Fruit fly (Drosophila melanogaster): Measurements from ENCODE around the gene CG17292.

Gene CG17292

DNA sequence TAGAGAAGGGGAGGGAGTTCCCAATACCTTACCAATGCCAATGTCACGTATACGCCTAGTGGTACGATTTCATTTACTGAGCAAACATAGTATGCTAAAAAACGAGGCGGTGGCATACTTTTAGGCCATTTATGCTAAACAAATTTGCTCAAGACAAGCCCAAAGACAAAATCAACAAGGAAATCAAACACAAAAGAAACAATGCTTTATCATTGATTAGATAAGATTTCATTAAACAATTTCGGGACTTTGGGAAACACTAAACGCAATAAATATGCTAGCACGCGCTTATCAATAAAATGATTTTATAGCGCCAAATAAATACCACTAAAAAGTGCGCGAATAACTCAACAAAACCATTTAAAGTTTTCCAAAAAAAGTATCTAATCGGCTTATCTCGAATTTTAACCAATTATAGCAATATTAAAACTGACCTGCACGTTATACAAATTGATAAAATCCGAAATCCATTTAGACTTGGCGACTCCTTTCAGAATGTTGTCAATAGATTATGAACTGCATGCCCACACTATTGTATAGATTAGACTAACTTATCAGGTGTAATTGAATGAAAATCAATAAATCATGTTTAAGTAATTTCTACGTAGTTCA lies 19.6 kb upstream of the CG17292 start (continued):
- peak; percentile 49 for TF ChIP-seq B-H2 (GFP tag; optimal IDR thresholded peaks at IDR 0.05)
- TF ChIP-seq Mes4 (GFP tag; optimal IDR thresholded peaks at IDR 0.05) = no peak
- no peak for TF ChIP-seq CG10979 (tag; optimal IDR thresholded peaks at IDR 0.05)
- TF ChIP-seq Blimp-1 (GFP tag; optimal IDR thresholded peaks at IDR 0.05) = no peak
- TF ChIP-seq CG2116 (GFP tag; optimal IDR thresholded peaks at IDR 0.05) = no peak
- TF ChIP-seq al (GFP tag; IDR thresholded peaks at IDR 0.05) = no peak
- no peak for TF ChIP-seq tap (tag; optimal IDR thresholded peaks at IDR 0.05)
- TF ChIP-seq salm (tag; optimal IDR thresholded peaks at IDR 0.05) = peak; percentile 39
- no peak for TF ChIP-seq sc (optimal IDR thresholded peaks at IDR 0.05)
- no peak for TF ChIP-seq sc (GFP tag; optimal IDR thresholded peaks at IDR 0.05)
- no peak for TF ChIP-seq CHES-1-like (GFP tag; optimal IDR thresholded peaks at IDR 0.05)
- TF ChIP-seq CG3838 (GFP tag; optimal IDR thresholded peaks at IDR 0.05) = no peak
- peak; percentile 74 for TF ChIP-seq Hmr (GFP tag; optimal IDR thresholded peaks at IDR 0.05)
- no peak for TF ChIP-seq CG9876 (GFP tag; optimal IDR thresholded peaks at IDR 0.05)
- TF ChIP-seq hbn (GFP tag; IDR thresholded peaks at IDR 0.05; ENCODE audit: partially characterized antibody) = no peak
- TF ChIP-seq Ptx1 (GFP tag; IDR thresholded peaks at IDR 0.05) = no peak
- no peak for TF ChIP-seq esg (GFP tag; conservative IDR thresholded peaks at IDR 0.05)
- no peak for TF ChIP-seq knrl (GFP tag; IDR thresholded peaks at IDR 0.05; ENCODE audit: partially characterized antibody)
- no peak for TF ChIP-seq z (GFP tag; IDR thresholded peaks at IDR 0.05)
- TF ChIP-seq luna (GFP tag; optimal IDR thresholded peaks at IDR 0.05) = peak; percentile 35
- TF ChIP-seq Hey (tag; optimal IDR thresholded peaks at IDR 0.05) = peak; percentile 31
- no peak for TF ChIP-seq bsh (GFP tag; optimal IDR thresholded peaks at IDR 0.05)
- peak; percentile 57 for TF ChIP-seq BtbVII (GFP tag; optimal IDR thresholded peaks at IDR 0.05)
- peak; percentile 3 for TF ChIP-seq Nf-YB (GFP tag; optimal IDR thresholded peaks at IDR 0.05)
- TF ChIP-seq stc (GFP tag; IDR thresholded peaks at IDR 0.05) = no peak
- TF ChIP-seq wor (GFP tag; IDR thresholded peaks at IDR 0.05) = no peak
- TF ChIP-seq BEAF-32 (GFP tag; optimal IDR thresholded peaks at IDR 0.05) = no peak
- no peak for TF ChIP-seq Doc2 (GFP tag; IDR thresholded peaks at IDR 0.05)
- no peak for TF ChIP-seq Stat92E (GFP tag; optimal IDR thresholded peaks at IDR 0.05)
- no peak for TF ChIP-seq ro (GFP tag; IDR thresholded peaks at IDR 0.05)
- TF ChIP-seq CG16813 (GFP tag; IDR thresholded peaks at IDR 0.05; ENCODE audit: partially characterized antibody) = no peak
- TF ChIP-seq D (optimal IDR thresholded peaks at IDR 0.05) = no peak
- TF ChIP-seq D (GFP tag; optimal IDR thresholded peaks at IDR 0.05) = no peak
- peak; percentile 17 for TF ChIP-seq YL-1 (GFP tag; optimal IDR thresholded peaks at IDR 0.05)
- TF ChIP-seq CG6689 (GFP tag; IDR thresholded peaks at IDR 0.05) = no peak
- no peak for TF ChIP-seq hkb (optimal IDR thresholded peaks at IDR 0.05)
- peak; percentile 72 for TF ChIP-seq hkb (GFP tag; IDR thresholded peaks at IDR 0.05)
- no peak for TF ChIP-seq CG42726 (GFP tag; IDR thresholded peaks at IDR 0.05; ENCODE audit: partially characterized antibody)
- peak; percentile 78 for TF ChIP-seq lab (GFP tag; optimal IDR thresholded peaks at IDR 0.05)
- peak; percentile 13 for TF ChIP-seq CG6854 (GFP tag; optimal IDR thresholded peaks at IDR 0.05)
- TF ChIP-seq CG2712 (tag; optimal IDR thresholded peaks at IDR 0.05) = no peak
- peak; percentile 39 for TF ChIP-seq Asciz (GFP tag; optimal IDR thresholded peaks at IDR 0.05)
- peak; percentile 32 for TF ChIP-seq CG3407 (GFP tag; optimal IDR thresholded peaks at IDR 0.05)
- no peak for TF ChIP-seq crp (GFP tag; optimal IDR thresholded peaks at IDR 0.05)
- TF ChIP-seq CG1792 (GFP tag; optimal IDR thresholded peaks at IDR 0.05) = no peak
- no peak for TF ChIP-seq dati (GFP tag; IDR thresholded peaks at IDR 0.05)
- TF ChIP-seq CG9727 (GFP tag; optimal IDR thresholded peaks at IDR 0.05) = peak; percentile 16
- TF ChIP-seq dysf (GFP tag; IDR thresholded peaks at IDR 0.05) = no peak
- no peak for TF ChIP-seq CG8359 (GFP tag; optimal IDR thresholded peaks at IDR 0.05; ENCODE audit: borderline replicate concordance)
- TF ChIP-seq ewg (GFP tag; optimal IDR thresholded peaks at IDR 0.05) = no peak
